Worm (Caenorhabditis elegans): ENCODE results near the gene fbf-1.

DNA sequence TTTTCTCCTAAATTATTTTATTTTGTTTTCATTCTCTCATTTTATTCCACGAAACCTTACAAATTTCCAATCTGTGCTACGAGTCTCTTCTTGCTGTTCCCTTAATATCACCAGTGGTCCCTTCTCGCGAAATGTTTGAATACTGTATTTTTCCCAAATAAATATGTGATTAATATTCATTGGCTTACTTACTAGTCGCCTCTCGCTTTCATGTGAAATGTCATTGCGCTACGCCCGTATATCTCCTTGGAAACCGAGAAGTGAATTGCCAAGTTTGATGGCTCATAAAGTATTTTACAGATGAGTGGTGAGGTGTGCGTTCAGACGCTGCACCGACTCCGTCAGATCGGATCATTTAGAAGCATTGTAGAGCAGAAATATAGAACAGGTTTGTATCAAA lies 44.6 kb upstream of the fbf-1 start, which contains the start of gene rars-2:
- TF ChIP-seq egl-27 (tag; optimal IDR thresholded peaks at IDR 0.05): no peak
- TF ChIP-seq ama-1 (optimal IDR thresholded peaks at IDR 0.05): no peak

Measured in whole organism, L3 larva.